Fruit fly (Drosophila melanogaster): ENCODE data around the gene mgl.
A peak's percentile ranks its signal among the peaks of the same experiment; 100 is the strongest.

Gene mgl

dm6 chrX:9344482-9345106 is 155.3 kb downstream of the mgl start (continued):
- no peak for TF ChIP-seq vnd (GFP tag; IDR thresholded peaks at IDR 0.05; ENCODE audit: partially characterized antibody)
- TF ChIP-seq peb (GFP tag; IDR thresholded peaks at IDR 0.05), result no peak
- peak; percentile 75 for TF ChIP-seq grau (tag; optimal IDR thresholded peaks at IDR 0.05)
- peak; percentile 88 for TF ChIP-seq ftz-f1 (GFP tag; optimal IDR thresholded peaks at IDR 0.05)
- TF ChIP-seq MBD-R2 (GFP tag; IDR thresholded peaks at IDR 0.05), result peak; percentile 35; the same call in 1 of the 2 replicates
- TF ChIP-seq CG5180 (GFP tag; optimal IDR thresholded peaks at IDR 0.05), result peak; percentile 2
- peak; percentile 12 for TF ChIP-seq nau (GFP tag; optimal IDR thresholded peaks at IDR 0.05)
- TF ChIP-seq sim (GFP tag; IDR thresholded peaks at IDR 0.05), result no peak
- TF ChIP-seq Eip74EF (GFP tag; optimal IDR thresholded peaks at IDR 0.05), result peak in 1 of 2 experiments; percentile 52
- no peak for TF ChIP-seq Kr (GFP tag; optimal IDR thresholded peaks at IDR 0.05)
- peak; percentile 29 for TF ChIP-seq Deaf1 (tag; optimal IDR thresholded peaks at IDR 0.05)
- peak; percentile 9 for TF ChIP-seq mirr (GFP tag; optimal IDR thresholded peaks at IDR 0.05)
- TF ChIP-seq CG16863 (GFP tag; optimal IDR thresholded peaks at IDR 0.05), result peak; percentile 18
- TF ChIP-seq CG1603 (tag; optimal IDR thresholded peaks at IDR 0.05), result peak; percentile 6
- TF ChIP-seq CG11560 (tag; IDR thresholded peaks at IDR 0.05), result peak; percentile 25; the same call in 1 of the 3 replicates
- peak; percentile 74 for TF ChIP-seq row (GFP tag; IDR thresholded peaks at IDR 0.05)
- TF ChIP-seq scrt (GFP tag; optimal IDR thresholded peaks at IDR 0.05), result peak; percentile 56
- TF ChIP-seq CG13424 (tag; optimal IDR thresholded peaks at IDR 0.05), result peak; percentile 59
- TF ChIP-seq CG12236 (GFP tag; optimal IDR thresholded peaks at IDR 0.05), result no peak
- no peak for TF ChIP-seq Mes4 (GFP tag; optimal IDR thresholded peaks at IDR 0.05)
- peak; percentile 9 for TF ChIP-seq D19A (tag; optimal IDR thresholded peaks at IDR 0.05)
- no peak for TF ChIP-seq sd (tag; optimal IDR thresholded peaks at IDR 0.05)
- peak; percentile 69 for TF ChIP-seq CG12659 (GFP tag; optimal IDR thresholded peaks at IDR 0.05)
- TF ChIP-seq Sox100B (GFP tag; optimal IDR thresholded peaks at IDR 0.05), result peak; percentile 64
- TF ChIP-seq Nf-YB (GFP tag; optimal IDR thresholded peaks at IDR 0.05), result peak; percentile 19
- peak; percentile 20; the same call in 1 of the 4 replicates for TF ChIP-seq Gug (GFP tag; IDR thresholded peaks at IDR 0.05)
- TF ChIP-seq CG7839 (tag; optimal IDR thresholded peaks at IDR 0.05), result peak; percentile 79
- peak; percentile 21; the same call in 1 of the 3 replicates for TF ChIP-seq tgo (GFP tag; IDR thresholded peaks at IDR 0.05)
- TF ChIP-seq Adf1 (GFP tag; IDR thresholded peaks at IDR 0.05), result peak; percentile 16; the same call in 1 of the 2 replicates
- TF ChIP-seq Hand (GFP tag; optimal IDR thresholded peaks at IDR 0.05), result peak; percentile 60
- TF ChIP-seq ems (GFP tag; optimal IDR thresholded peaks at IDR 0.05), result peak; percentile 43
- TF ChIP-seq CG6689 (GFP tag; IDR thresholded peaks at IDR 0.05), result peak; percentile 63
- TF ChIP-seq GATAe (GFP tag; conservative IDR thresholded peaks at IDR 0.05), result peak; percentile 47; the same call in 1 of the 2 replicates
- TF ChIP-seq nmo (GFP tag; optimal IDR thresholded peaks at IDR 0.05), result peak; percentile 53
- TF ChIP-seq CG13123 (GFP tag; optimal IDR thresholded peaks at IDR 0.05), result no peak
- TF ChIP-seq Poxn (GFP tag; IDR thresholded peaks at IDR 0.05), result peak; percentile 42; the same call in 1 of the 2 replicates
- TF ChIP-seq CG14441 (GFP tag; IDR thresholded peaks at IDR 0.05), result peak; percentile 25; the same call in 1 of the 2 replicates
- no peak for TF ChIP-seq Dfd (GFP tag; optimal IDR thresholded peaks at IDR 0.05)
- no peak for TF ChIP-seq btn (GFP tag; optimal IDR thresholded peaks at IDR 0.05)
- TF ChIP-seq CG4617 (GFP tag; optimal IDR thresholded peaks at IDR 0.05; ENCODE audit: borderline replicate concordance), result no peak
- peak; percentile 39 for TF ChIP-seq schlank (tag; optimal IDR thresholded peaks at IDR 0.05)
- peak; percentile 39 for TF ChIP-seq org-1 (GFP tag; optimal IDR thresholded peaks at IDR 0.05)
- TF ChIP-seq zf30C (GFP tag; optimal IDR thresholded peaks at IDR 0.05), result no peak
- TF ChIP-seq CG3065 (GFP tag; optimal IDR thresholded peaks at IDR 0.05), result no peak
- no peak for TF ChIP-seq CG12744 (GFP tag; optimal IDR thresholded peaks at IDR 0.05)
- TF ChIP-seq toy (GFP tag; IDR thresholded peaks at IDR 0.05), result 0 out of 2 replicates have a peak, but pooled peaks have one; percentile 22
- TF ChIP-seq al (GFP tag; IDR thresholded peaks at IDR 0.05), result peak; percentile 51
- peak; percentile 56 for TF ChIP-seq CG8924 (tag; optimal IDR thresholded peaks at IDR 0.05)
- TF ChIP-seq CG9797 (GFP tag; optimal IDR thresholded peaks at IDR 0.05), result no peak

Measured in whole organism, embryonic.